Fruit fly (Drosophila melanogaster) whole organism, pupa: ENCODE results near the gene CG13992.

Experiments used
- CG10348 ChIP-seq: fragments of 200-800 bp; sonication (Bioruptor generic); IDR thresholded peaks from 2 replicates; pipeline ENCODE4 v1.3.6; 2022; ENCODE audit warnings: missing biosample characterization, missing genetic modification characterization
- CG32121 ChIP-seq: fragments of 200-800 bp; sonication (Bioruptor generic); IDR thresholded peaks from 2 replicates; pipeline ENCODE4 v1.3.6; 2022; ENCODE audit warnings: missing biosample characterization, missing genetic modification characterization
- CG34367 ChIP-seq: fragments of 200-800 bp; sonication (Bioruptor generic); optimal IDR thresholded peaks from 2 replicates; lab custom pipeline; 2018; ENCODE audit warnings: missing biosample characterization, mild to moderate bottlenecking, missing genetic modification characterization
- CG4496 ChIP-seq: fragments of 200-800 bp; sonication (Bioruptor generic); IDR thresholded peaks from 3 replicates; pipeline ENCODE4 v1.3.6; 2022; ENCODE audit warnings: missing biosample characterization, missing genetic modification characterization
- CG8159 ChIP-seq: fragments of 200-800 bp; sonication (Bioruptor generic); optimal IDR thresholded peaks from 3 replicates; lab custom pipeline; 2018; ENCODE audit warnings: missing biosample characterization, mild to moderate bottlenecking, missing genetic modification characterization, moderate library complexity
- CG9948 ChIP-seq: fragments of 200-800 bp; sonication (Bioruptor generic); optimal IDR thresholded peaks from 2 replicates; lab custom pipeline; 2018; ENCODE audit warnings: missing biosample characterization, mild to moderate bottlenecking, missing genetic modification characterization, moderate library complexity
- D1 ChIP-seq: fragments of 200-800 bp; sonication (Bioruptor generic); optimal IDR thresholded peaks from 2 replicates; lab custom pipeline; 2018; ENCODE audit warnings: missing biosample characterization, mild to moderate bottlenecking, missing genetic modification characterization, moderate library complexity
- Pif1A ChIP-seq: fragments of 200-800 bp; sonication (Bioruptor generic); optimal IDR thresholded peaks from 3 replicates; lab custom pipeline; 2016; ENCODE audit warnings: missing biosample characterization, missing genetic modification characterization

DNA sequence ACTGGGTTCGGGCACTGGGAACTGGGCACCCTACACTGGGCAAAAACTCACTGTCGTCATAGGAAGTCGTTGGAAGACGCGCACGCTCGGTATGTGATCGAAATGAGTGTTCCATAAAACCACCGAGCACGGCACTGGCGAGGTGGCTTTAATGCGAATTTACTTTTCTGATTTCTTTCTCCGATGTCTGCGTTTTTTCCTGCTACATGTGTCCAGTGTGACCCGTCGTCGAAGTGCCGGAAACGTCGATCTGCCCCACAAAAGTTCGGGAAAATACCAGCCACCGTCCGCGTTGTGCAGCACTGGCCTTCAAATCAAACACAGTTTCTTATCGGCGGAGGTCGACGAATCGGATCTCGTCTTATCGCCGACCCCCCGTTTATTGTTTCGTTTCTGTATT is 31.7 kb upstream of the CG13992 start, which contains the start of gene Kdm5:
- TF ChIP-seq CG9948 (tag; lab: Kevin White, UChicago) (no peak), CG32121 (peak; percentile 34; the same call in 1 of the 2 replicates), CG8159 (peak; percentile 2), CG34367 (tag; lab: Kevin White, UChicago) (no peak), Pif1A (GFP tag; lab: Kevin White, UChicago) (no peak), D1 (tag; lab: Kevin White, UChicago) (no peak), CG4496 (GFP tag; lab: Robert Waterston, UW) (peak; percentile 51; the same call in 1 of the 3 replicates), CG10348 (GFP tag; lab: Robert Waterston, UW) (no peak)
